Worm (Caenorhabditis elegans) whole organism, L4 larva: ENCODE results near the gene F10E7.9.

Experiments
- F26F4.8 ChIP-seq: fragments of 200-800 bp; sonication (Bioruptor generic); conservative IDR thresholded peaks from 2 replicates; pipeline ENCODE4 v1.3.6; 2022; ENCODE audit warnings: missing genetic modification characterization, missing compliant biosample characterization
- F37D6.2 ChIP-seq: sonication (generic microtip); optimal IDR thresholded peaks from 2 replicates; lab custom pipeline; 2016; ENCODE audit warnings: mild to moderate bottlenecking, missing genetic modification characterization, missing compliant biosample characterization
- F49E8.2 ChIP-seq: sonication (generic microtip); optimal IDR thresholded peaks from 2 replicates; lab custom pipeline; 2016; ENCODE audit warnings: missing compliant biosample characterization, mild to moderate bottlenecking, missing genetic modification characterization, borderline replicate concordance
- ZK337.2 ChIP-seq: fragments of 200-800 bp; sonication (Bioruptor generic); IDR thresholded peaks from 2 replicates; pipeline ENCODE4 v1.3.6; 2022; ENCODE audit warnings: missing genetic modification reagents, missing genetic modification characterization, missing compliant biosample characterization
- aha-1 ChIP-seq: fragments of 150-350 bp; peaks from one replicate; lab custom pipeline; 2014; ENCODE audit warnings: missing biosample characterization, missing genetic modification characterization
- aly-2 ChIP-seq: sonication (generic microtip); optimal IDR thresholded peaks from 2 replicates; lab custom pipeline; 2018; ENCODE audit warnings: missing biosample characterization, missing genetic modification characterization
- arid-1 ChIP-seq: fragments of 200-800 bp; sonication (Bioruptor generic); conservative IDR thresholded peaks from 2 replicates; pipeline ENCODE4 v1.3.6; 2022; ENCODE audit warnings: missing genetic modification reagents, missing genetic modification characterization, missing compliant biosample characterization
- ceh-28 ChIP-seq: fragments of 150-350 bp; optimal IDR thresholded peaks from 2 replicates; lab custom pipeline; 2014; ENCODE audit warnings: missing biosample characterization, missing genetic modification reagents, missing genetic modification characterization
- ceh-62 ChIP-seq: sonication (generic microtip); optimal IDR thresholded peaks from 2 replicates; lab custom pipeline; 2017; ENCODE audit warnings: missing biosample characterization, missing genetic modification characterization
- ceh-82 ChIP-seq: sonication (generic microtip); optimal IDR thresholded peaks from 2 replicates; lab custom pipeline; 2017; ENCODE audit warnings: missing biosample characterization, missing genetic modification characterization
- ctbp-1 ChIP-seq: fragments of 200-800 bp; sonication (Bioruptor generic); IDR thresholded peaks from 2 replicates; pipeline ENCODE4 v1.3.6; 2022; ENCODE audit warnings: missing genetic modification reagents, missing genetic modification characterization, missing compliant biosample characterization
- daf-8 ChIP-seq: fragments of 200-800 bp; sonication (Bioruptor generic); IDR thresholded peaks from 2 replicates; pipeline ENCODE4 v1.3.6; 2022; ENCODE audit warnings: missing genetic modification characterization, missing compliant biosample characterization
- dmd-6 ChIP-seq: fragments of 200-800 bp; sonication (Bioruptor generic); IDR thresholded peaks from 2 replicates; pipeline ENCODE4 v1.3.6; 2022; ENCODE audit warnings: missing genetic modification reagents, missing genetic modification characterization, missing compliant biosample characterization
- dmd-8 ChIP-seq: fragments of 200-800 bp; sonication (Bioruptor generic); IDR thresholded peaks from 2 replicates; pipeline ENCODE4 v1.3.6; 2022; ENCODE audit warnings: missing genetic modification characterization, missing compliant biosample characterization
- dpl-1 ChIP-seq: fragments of 150-350 bp; optimal IDR thresholded peaks from 2 replicates; lab custom pipeline; 2014; ENCODE audit warnings: missing biosample characterization, missing genetic modification reagents, missing genetic modification characterization
- dve-1 ChIP-seq: sonication (generic microtip); optimal IDR thresholded peaks from 2 replicates; lab custom pipeline; 2017; ENCODE audit warnings: antibody characterized with exemption, mild to moderate bottlenecking, missing genetic modification characterization, missing compliant biosample characterization; ENCODE audit not compliant: insufficient read depth
- egl-43 ChIP-seq: fragments of 200-800 bp; sonication (Bioruptor generic); IDR thresholded peaks from 2 replicates; pipeline ENCODE4 v1.3.6; 2022; ENCODE audit warnings: missing genetic modification reagents, missing genetic modification characterization, missing compliant biosample characterization
- hif-1 ChIP-seq, 2 experiments: sonication (generic microtip); optimal IDR thresholded peaks; 2 replicates each; lab custom pipeline; 2016 to 2017; ENCODE audit warnings: missing compliant biosample characterization in 2 of 2, missing genetic modification characterization in 2 of 2, missing genetic modification reagents in 2 of 2, missing genotype in 2 of 2, mild to moderate bottlenecking in 1 of 2
- lin-1 ChIP-seq: fragments of 200-800 bp; sonication (Bioruptor generic); IDR thresholded peaks from 2 replicates; pipeline ENCODE4 v1.3.6; 2022; ENCODE audit warnings: missing genetic modification reagents, missing genetic modification characterization, missing compliant biosample characterization
- lin-13 ChIP-seq: fragments of 150-350 bp; optimal IDR thresholded peaks from 2 replicates; lab custom pipeline; 2014; ENCODE audit warnings: missing biosample characterization, missing genetic modification reagents, missing genetic modification characterization
- lin-15B ChIP-seq: fragments of 150-350 bp; sonication (generic microtip); optimal IDR thresholded peaks from 3 replicates; lab custom pipeline; 2014; ENCODE audit warnings: missing biosample characterization, missing genetic modification characterization
- lin-29 ChIP-seq: fragments of 200-800 bp; sonication (Bioruptor generic); IDR thresholded peaks from 2 replicates; pipeline ENCODE4 v1.3.6; 2022; ENCODE audit warnings: missing genetic modification reagents, missing genetic modification characterization, missing compliant biosample characterization
- madf-9 ChIP-seq: fragments of 200-800 bp; sonication (Bioruptor generic); conservative IDR thresholded peaks from 2 replicates; pipeline ENCODE4 v1.3.6; 2022; ENCODE audit warnings: missing genetic modification reagents, missing genetic modification characterization, missing compliant biosample characterization
- mes-2 ChIP-seq: sonication (generic microtip); optimal IDR thresholded peaks from 2 replicates; lab custom pipeline; 2016; ENCODE audit warnings: missing genotype, mild to moderate bottlenecking, missing genetic modification characterization, missing compliant biosample characterization; ENCODE audit not compliant: poor library complexity, severe bottlenecking
- mxl-2 ChIP-seq: fragments of 200-800 bp; sonication (Bioruptor generic); conservative IDR thresholded peaks from 2 replicates; pipeline ENCODE4 v1.3.6; 2022; ENCODE audit warnings: missing genetic modification reagents, missing genetic modification characterization, missing compliant biosample characterization
- nhr-102 ChIP-seq: sonication (generic microtip); optimal IDR thresholded peaks from 2 replicates; lab custom pipeline; 2016; ENCODE audit warnings: mild to moderate bottlenecking, missing genetic modification characterization, moderate library complexity, missing compliant biosample characterization
- nhr-11 ChIP-seq: fragments of 150-350 bp; optimal IDR thresholded peaks from 2 replicates; lab custom pipeline; 2014; ENCODE audit warnings: missing biosample characterization, missing genetic modification characterization
- nhr-237 ChIP-seq: sonication (generic microtip); optimal IDR thresholded peaks from 2 replicates; lab custom pipeline; 2017; ENCODE audit warnings: missing biosample characterization, missing genetic modification characterization
- nhr-41 ChIP-seq: fragments of 200-800 bp; sonication (Bioruptor generic); IDR thresholded peaks from 2 replicates; pipeline ENCODE4 v1.3.6; 2022; ENCODE audit warnings: missing genetic modification reagents, missing genetic modification characterization, missing compliant biosample characterization
- pha-4 ChIP-seq, 2 experiments: fragments of 150-350 bp in 1 of 2; fragments of 200-800 bp in 1 of 2; sonication (Bioruptor generic) in 1 of 2; IDR thresholded peaks in 1 of 2; optimal IDR thresholded peaks in 1 of 2; 2 replicates each; pipeline versions ENCODE4 v1.3.6 to Lab custom; 2014 to 2022; ENCODE audit warnings: missing genetic modification characterization in 2 of 2, missing genetic modification reagents in 2 of 2, missing biosample characterization in 1 of 2, missing compliant biosample characterization in 1 of 2
- spr-3 ChIP-seq: fragments of 200-800 bp; sonication (Bioruptor generic); optimal IDR thresholded peaks from 2 replicates; lab custom pipeline; 2018; ENCODE audit warnings: mild to moderate bottlenecking, missing genetic modification characterization, missing compliant biosample characterization
- tag-97 ChIP-seq: fragments of 200-800 bp; sonication (Bioruptor generic); IDR thresholded peaks from 2 replicates; pipeline ENCODE4 v1.3.6; 2022; ENCODE audit warnings: missing genetic modification characterization, missing compliant biosample characterization
- tra-1 ChIP-seq: fragments of 200-800 bp; sonication (Bioruptor generic); IDR thresholded peaks from 2 replicates; pipeline ENCODE4 v1.3.6; 2022; ENCODE audit warnings: missing genetic modification reagents, missing genetic modification characterization, missing compliant biosample characterization
- unc-130 ChIP-seq: sonication (generic microtip); optimal IDR thresholded peaks from 2 replicates; lab custom pipeline; 2016; ENCODE audit warnings: missing genetic modification reagents, missing genetic modification characterization, missing compliant biosample characterization
- vab-7 ChIP-seq: fragments of 200-800 bp; sonication (Bioruptor generic); IDR thresholded peaks from 2 replicates; pipeline ENCODE4 v1.3.6; 2022; ENCODE audit warnings: missing genetic modification reagents, missing genetic modification characterization, missing compliant biosample characterization
- zag-1 ChIP-seq: fragments of 150-350 bp; optimal IDR thresholded peaks from 2 replicates; lab custom pipeline; 2014; ENCODE audit warnings: missing biosample characterization, missing genetic modification characterization
- zip-11 ChIP-seq: fragments of 200-800 bp; sonication (Bioruptor generic); IDR thresholded peaks from 2 replicates; pipeline ENCODE4 v1.3.6; 2022; ENCODE audit warnings: missing genetic modification characterization, missing compliant biosample characterization
- ztf-7 ChIP-seq: fragments of 150-350 bp; optimal IDR thresholded peaks from 2 replicates; lab custom pipeline; 2014; ENCODE audit warnings: missing biosample characterization, missing genetic modification characterization

Gene F10E7.9

DNA sequence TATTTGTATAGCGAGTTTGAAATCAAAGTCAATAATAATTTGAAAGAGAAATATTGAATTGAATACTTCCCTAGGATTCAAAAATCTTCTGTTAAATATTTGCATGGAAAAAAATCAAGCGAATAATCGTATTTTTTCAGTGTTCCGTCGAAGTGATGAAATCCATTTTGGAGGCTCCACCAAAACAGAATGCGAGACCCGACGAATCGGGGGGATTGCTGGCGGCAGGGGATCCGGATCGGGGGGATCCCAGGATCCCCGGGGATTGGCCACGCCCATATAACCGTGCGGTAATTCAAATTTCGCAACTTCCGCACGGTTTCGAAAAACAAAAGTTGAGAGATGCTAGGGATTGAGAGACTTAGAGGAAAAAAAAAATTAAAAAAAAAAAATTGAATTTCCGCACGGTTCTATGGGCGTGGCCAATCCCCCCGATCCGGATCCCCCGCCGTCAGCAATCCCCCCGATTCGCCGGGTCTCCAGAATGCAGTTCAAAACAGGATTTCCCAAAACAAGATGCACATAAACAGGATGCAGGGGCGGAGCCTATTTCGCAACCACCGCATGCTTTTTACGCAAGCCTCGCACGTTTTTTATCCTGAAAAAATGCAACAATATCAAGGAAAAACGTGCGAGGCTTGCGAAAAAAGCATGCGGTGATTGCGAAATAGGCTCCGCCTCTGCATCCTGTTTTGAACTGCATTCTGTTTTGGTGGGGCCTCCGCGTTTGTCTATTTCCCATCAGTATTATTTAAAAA lies 13.0 kb upstream of the F10E7.9 start, which contains the start of gene F10E7.11 (continued):
- TF ChIP-seq dve-1 (no peak), lin-29 (no peak), zip-11 (GFP tag; lab: Robert Waterston, UW) (no peak), mes-2 (tag; lab: Kevin White, UChicago) (peak; percentile 80), nhr-102 (tag; lab: Kevin White, UChicago) (no peak), nhr-237 (tag; lab: Kevin White, UChicago) (no peak), lin-15B (no peak), mxl-2 (GFP tag; lab: Robert Waterston, UW) (no peak), nhr-11 (no peak), ZK337.2 (no peak), spr-3 (GFP tag; lab: Kevin White, UChicago) (no peak), ceh-82 (tag; lab: Kevin White, UChicago) (no peak), unc-130 (GFP tag; lab: Kevin White, UChicago) (no peak), ceh-28 (no peak), nhr-41 (GFP tag; lab: Robert Waterston, UW) (no peak), lin-13 (no peak), F37D6.2 (tag; lab: Kevin White, UChicago) (peak; percentile 77), dmd-8 (GFP tag; lab: Robert Waterston, UW) (0 out of 2 replicates have a peak, but pooled peaks have one; percentile 23), aha-1 (tag; lab: Kevin White, UChicago) (peak; percentile 5), ceh-62 (tag; lab: Kevin White, UChicago) (no peak), zag-1 (no peak), F26F4.8 (GFP tag; lab: Robert Waterston, UW) (no peak), daf-8 (GFP tag; lab: Robert Waterston, UW) (no peak), tag-97 (GFP tag; lab: Robert Waterston, UW) (no peak), ctbp-1 (peak; percentile 48; the same call in 1 of the 2 replicates), lin-1 (GFP tag; lab: Robert Waterston, UW) (no peak), dpl-1 (peak; percentile 0), madf-9 (no peak), aly-2 (tag; lab: Kevin White, UChicago) (no peak), F49E8.2 (no peak), egl-43 (GFP tag; lab: Robert Waterston, UW) (0 out of 2 replicates have a peak, but pooled peaks have one; percentile 8), tra-1 (GFP tag; lab: Robert Waterston, UW) (no peak)

DNA sequence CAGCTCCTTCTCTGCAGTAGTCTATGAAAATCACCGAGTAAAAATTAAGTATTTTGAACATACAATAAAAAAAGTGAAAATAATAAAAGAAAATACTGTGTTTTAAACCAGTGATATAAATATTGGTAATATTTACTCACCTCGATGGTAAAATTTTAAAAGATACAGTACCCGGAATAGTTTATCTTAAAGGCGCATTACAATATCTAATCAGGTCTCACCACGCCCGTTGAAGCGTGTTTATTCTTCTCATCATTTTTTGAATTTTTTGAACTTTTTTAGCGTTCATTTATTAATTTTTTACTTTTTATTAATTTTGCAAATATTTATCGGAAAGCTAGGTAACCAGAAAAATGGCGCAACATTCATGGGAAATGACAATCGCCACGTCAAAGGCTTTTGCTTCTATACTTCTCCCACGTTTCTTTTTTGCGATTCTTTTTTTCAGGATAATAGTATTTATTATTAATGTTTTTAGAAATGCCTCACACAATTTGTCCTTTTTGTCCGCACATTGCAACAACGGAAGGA lies 12.0 kb upstream of the F10E7.9 start, which contains the start of gene F10E7.2:
Gene F10E7.2, plus strand, starts transcription at position 481 of the 531 bp plus-strand sequence.
- TF ChIP-seq pha-4 (GFP tag; IDR thresholded peaks at IDR 0.05; lab: Robert Waterston, UW): no peak
- no peak for TF ChIP-seq pha-4 (tag; optimal IDR thresholded peaks at IDR 0.05; lab: Kevin White, UChicago)
- TF ChIP-seq unc-130 (GFP tag; lab: Kevin White, UChicago): peak; percentile 32
- TF ChIP-seq dmd-6: no peak
- TF ChIP-seq hif-1 (tag; optimal IDR thresholded peaks at IDR 0.05; lab: Kevin White, UChicago): no peak
- TF ChIP-seq ztf-7 (tag; lab: Kevin White, UChicago): no peak
- no peak for TF ChIP-seq vab-7 (GFP tag; lab: Robert Waterston, UW)
- no peak for TF ChIP-seq aha-1 (tag; lab: Kevin White, UChicago)
- no peak for TF ChIP-seq arid-1 (GFP tag; lab: Robert Waterston, UW)
